Worm (Caenorhabditis elegans) whole organism, L3 larva: ENCODE results near the gene C50E10.1.

Experiments used
- R02D3.7 ChIP-seq: fragments of 150-350 bp; optimal IDR thresholded peaks from 2 replicates; lab custom pipeline; 2014; ENCODE audit warnings: missing biosample characterization, missing genetic modification characterization
- ZK546.5 ChIP-seq: sonication (generic microtip); optimal IDR thresholded peaks from 2 replicates; lab custom pipeline; 2017; ENCODE audit warnings: missing biosample characterization, missing genetic modification characterization
- aly-2 ChIP-seq: fragments of 150-350 bp; optimal IDR thresholded peaks from 2 replicates; lab custom pipeline; 2014; ENCODE audit warnings: missing biosample characterization, missing genetic modification characterization
- ama-1 ChIP-seq: fragments of 150-350 bp; optimal IDR thresholded peaks from 2 replicates; lab custom pipeline; 2018
- ceh-16 ChIP-seq: sonication (generic microtip); optimal IDR thresholded peaks from 2 replicates; lab custom pipeline; 2017; ENCODE audit warnings: missing biosample characterization, missing genetic modification characterization
- ceh-28 ChIP-seq: fragments of 150-350 bp; optimal IDR thresholded peaks from 2 replicates; lab custom pipeline; 2014; ENCODE audit warnings: missing biosample characterization, missing genetic modification reagents, missing genetic modification characterization
- ceh-82 ChIP-seq: fragments of 150-350 bp; optimal IDR thresholded peaks from 2 replicates; lab custom pipeline; 2014; ENCODE audit warnings: missing biosample characterization, missing genetic modification characterization
- ceh-9 ChIP-seq: sonication (generic microtip); optimal IDR thresholded peaks from 2 replicates; lab custom pipeline; 2018; ENCODE audit warnings: missing biosample characterization, missing genetic modification characterization
- egl-27 ChIP-seq: sonication (generic microtip); optimal IDR thresholded peaks from 4 replicates; lab custom pipeline; 2017; ENCODE audit warnings: missing biosample characterization, missing genetic modification reagents, missing genetic modification characterization
- egl-5 ChIP-seq: fragments of 150-350 bp; optimal IDR thresholded peaks from 2 replicates; lab custom pipeline; 2017; ENCODE audit warnings: missing biosample characterization, missing genetic modification reagents, missing genetic modification characterization, inconsistent platforms
- elt-1 ChIP-seq: fragments of 150-350 bp; optimal IDR thresholded peaks from 2 replicates; lab custom pipeline; 2014; ENCODE audit warnings: missing biosample characterization, missing genetic modification characterization
- elt-2 ChIP-seq: sonication (generic microtip); optimal IDR thresholded peaks from 2 replicates; lab custom pipeline; 2016; ENCODE audit warnings: missing genetic modification reagents, mild to moderate bottlenecking, missing genetic modification characterization, missing compliant biosample characterization
- eor-1 ChIP-seq, 2 experiments: fragments of 150-350 bp; optimal IDR thresholded peaks; 2 replicates each; lab custom pipeline; 2014 to 2018; ENCODE audit warnings: missing biosample characterization in 2 of 2, missing genetic modification characterization in 2 of 2
- hmg-11 ChIP-seq: sonication (generic microtip); optimal IDR thresholded peaks from 2 replicates; lab custom pipeline; 2016; ENCODE audit warnings: missing genetic modification characterization, missing compliant biosample characterization
- jun-1 ChIP-seq: fragments of 150-350 bp; optimal IDR thresholded peaks from 2 replicates; lab custom pipeline; 2014; ENCODE audit warnings: missing biosample characterization, missing genetic modification reagents, missing genetic modification characterization
- lin-15B ChIP-seq: fragments of 150-350 bp; optimal IDR thresholded peaks from 2 replicates; lab custom pipeline; 2014; ENCODE audit warnings: missing biosample characterization, missing genetic modification characterization
- lsy-12 ChIP-seq: sonication (generic microtip); optimal IDR thresholded peaks from 2 replicates; lab custom pipeline; 2016; ENCODE audit warnings: mild to moderate bottlenecking, missing genetic modification characterization, missing compliant biosample characterization
- mdl-1 ChIP-seq: fragments of 150-350 bp; optimal IDR thresholded peaks from 2 replicates; lab custom pipeline; 2014; ENCODE audit warnings: missing biosample characterization, missing genetic modification characterization
- nfya-1 ChIP-seq: sonication (generic microtip); optimal IDR thresholded peaks from 2 replicates; lab custom pipeline; 2017; ENCODE audit warnings: missing genetic modification characterization, mild to moderate bottlenecking, missing compliant biosample characterization, antibody characterized with exemption, moderate library complexity; ENCODE audit not compliant: insufficient read depth
- nhr-11 ChIP-seq: fragments of 150-350 bp; optimal IDR thresholded peaks from 2 replicates; lab custom pipeline; 2014; ENCODE audit warnings: missing biosample characterization, missing genetic modification characterization
- nhr-12 ChIP-seq: fragments of 150-350 bp; optimal IDR thresholded peaks from 2 replicates; lab custom pipeline; 2014; ENCODE audit warnings: missing biosample characterization, missing genetic modification characterization
- nhr-25 ChIP-seq: sonication (generic microtip); optimal IDR thresholded peaks from 2 replicates; lab custom pipeline; 2017; ENCODE audit warnings: missing biosample characterization, missing genetic modification characterization
- nhr-28 ChIP-seq: fragments of 150-350 bp; optimal IDR thresholded peaks from 2 replicates; lab custom pipeline; 2014; ENCODE audit warnings: missing biosample characterization, missing genetic modification characterization
- nhr-43 ChIP-seq: sonication (generic microtip); optimal IDR thresholded peaks from 2 replicates; lab custom pipeline; 2016; ENCODE audit warnings: mild to moderate bottlenecking, missing genetic modification characterization, missing compliant biosample characterization; ENCODE audit not compliant: poor library complexity, severe bottlenecking
- nhr-67 ChIP-seq: fragments of 150-350 bp; optimal IDR thresholded peaks from 2 replicates; lab custom pipeline; 2014; ENCODE audit warnings: missing biosample characterization, missing genetic modification characterization
- pha-4 ChIP-seq: fragments of 150-350 bp; optimal IDR thresholded peaks from 2 replicates; lab custom pipeline; 2014; ENCODE audit warnings: missing biosample characterization, missing genetic modification reagents, missing genetic modification characterization
- pqm-1 ChIP-seq: fragments of 150-350 bp; optimal IDR thresholded peaks from 2 replicates; lab custom pipeline; 2017; ENCODE audit warnings: missing biosample characterization, missing genetic modification characterization, inconsistent platforms
- sea-2 ChIP-seq: fragments of 150-350 bp; sonication (generic microtip); optimal IDR thresholded peaks from 4 replicates; lab custom pipeline; 2014; ENCODE audit warnings: missing biosample characterization, missing genetic modification reagents, missing genetic modification characterization
- skn-1 ChIP-seq: fragments of 150-350 bp; optimal IDR thresholded peaks from 2 replicates; lab custom pipeline; 2014; ENCODE audit warnings: missing biosample characterization, missing genetic modification characterization
- tbx-2 ChIP-seq: sonication (generic microtip); optimal IDR thresholded peaks from 2 replicates; lab custom pipeline; 2016; ENCODE audit warnings: mild to moderate bottlenecking, missing genetic modification characterization, missing compliant biosample characterization
- unc-39 ChIP-seq: sonication (generic microtip); optimal IDR thresholded peaks from 4 replicates; lab custom pipeline; 2017; ENCODE audit warnings: missing biosample characterization, missing genetic modification characterization
- unc-62 ChIP-seq: fragments of 150-350 bp; sonication (generic microtip); optimal IDR thresholded peaks from 4 replicates; lab custom pipeline; 2014; ENCODE audit warnings: missing biosample characterization, missing genetic modification reagents, missing genetic modification characterization
- ztf-11 ChIP-seq: fragments of 150-350 bp; optimal IDR thresholded peaks from 2 replicates; lab custom pipeline; 2014; ENCODE audit warnings: missing biosample characterization, missing genetic modification characterization

The C50E10.1 gene

DNA sequence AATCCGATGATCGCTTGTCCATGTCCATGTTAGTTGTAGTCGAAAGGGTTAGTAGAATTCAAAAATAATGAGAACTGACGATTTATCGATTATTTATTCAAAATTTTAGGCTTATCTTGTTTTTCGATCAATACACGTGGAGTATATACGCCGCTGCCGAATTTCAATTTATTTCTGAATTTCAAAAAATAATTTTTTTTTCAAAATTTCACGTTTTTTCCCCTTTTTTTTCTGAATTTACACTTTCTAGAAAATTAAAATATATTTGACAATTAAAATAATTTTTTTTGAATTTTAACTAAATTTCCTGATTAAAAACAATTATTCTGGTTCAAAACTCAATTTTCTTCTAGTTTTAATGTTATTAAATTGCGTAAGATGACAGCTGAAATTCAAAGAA lies at the start of gene C50E10.1:
TSS of gene C50E10.1 (minus strand) at position 101 of the 400 bp plus-strand sequence.
- TF ChIP-seq ama-1 (lab: Kevin White, UChicago), result no peak
- TF ChIP-seq unc-62, result no peak
- TF ChIP-seq jun-1 (tag; lab: Kevin White, UChicago), result no peak
- no peak for TF ChIP-seq nhr-43 (tag; lab: Kevin White, UChicago)
- TF ChIP-seq unc-39, result no peak
- no peak for TF ChIP-seq nhr-67
- no peak for TF ChIP-seq R02D3.7
- no peak for TF ChIP-seq pha-4
- TF ChIP-seq ceh-82 (tag; lab: Kevin White, UChicago), result no peak
- no peak for TF ChIP-seq elt-2 (tag; lab: Kevin White, UChicago)
- no peak for TF ChIP-seq ceh-9 (tag; lab: Kevin White, UChicago)
- TF ChIP-seq pqm-1 (tag; lab: Kevin White, UChicago), result no peak
- no peak for TF ChIP-seq eor-1 (tag; optimal IDR thresholded peaks at IDR 0.05; lab: Kevin White, UChicago)

DNA sequence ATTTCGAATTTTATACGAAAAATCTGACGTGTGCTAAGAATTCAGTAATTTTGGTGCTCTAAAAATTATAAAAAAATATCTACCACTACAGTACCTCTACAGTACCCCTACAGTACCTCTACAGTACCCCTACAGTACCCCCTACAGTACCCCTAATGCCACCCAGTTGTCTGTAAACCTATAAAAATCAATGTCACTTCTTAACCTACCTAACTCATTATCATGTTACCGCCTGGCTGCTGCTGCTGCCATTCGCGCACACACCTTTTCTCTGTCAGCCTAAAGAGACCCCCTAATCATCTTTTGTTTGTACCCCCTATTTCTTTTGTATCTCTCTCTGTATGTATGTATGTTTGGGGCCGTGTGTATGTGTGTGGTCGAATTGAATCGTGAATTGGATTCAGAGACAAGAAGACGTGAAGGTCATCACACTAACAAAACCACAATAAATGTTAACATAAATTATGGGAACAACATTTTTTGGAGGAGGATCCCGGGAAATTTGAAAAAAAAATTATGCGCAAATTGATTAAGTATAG lies 48.6 kb upstream of the C50E10.1 start:
- TF ChIP-seq ZK546.5 (tag; lab: Kevin White, UChicago) (no peak), nhr-25 (tag; lab: Kevin White, UChicago) (peak; percentile 23), pha-4 (peak; percentile 2), sea-2 (GFP tag; lab: Kevin White, UChicago) (no peak), elt-2 (tag; lab: Kevin White, UChicago) (no peak), nfya-1 (tag; lab: Kevin White, UChicago) (peak; percentile 20), aly-2 (tag; lab: Kevin White, UChicago) (no peak), egl-5 (tag; lab: Kevin White, UChicago) (no peak), ceh-82 (tag; lab: Kevin White, UChicago) (no peak)

DNA sequence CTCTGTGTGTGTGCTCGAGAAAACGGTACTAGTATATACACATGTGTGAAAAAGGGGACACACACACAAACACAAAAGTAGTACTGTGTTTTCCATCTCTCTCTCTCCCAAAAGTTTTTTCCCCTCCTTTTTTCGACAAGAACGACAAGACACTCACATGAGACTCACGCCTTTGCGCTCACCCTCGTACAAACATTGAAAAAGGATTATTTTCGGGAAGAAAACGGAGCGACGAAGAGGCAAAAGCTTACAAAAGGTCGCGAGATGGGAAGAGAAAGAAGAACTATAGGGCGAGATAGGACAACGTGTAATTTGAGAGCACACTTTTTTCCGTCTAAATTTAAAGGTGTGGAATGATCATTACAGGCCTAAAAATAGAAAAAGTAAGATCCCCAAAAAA lies 47.6 kb upstream of the C50E10.1 start:
- peak; percentile 26 for TF ChIP-seq elt-2 (tag; lab: Kevin White, UChicago)
- peak; percentile 81 for TF ChIP-seq pha-4
- TF ChIP-seq ztf-11 (tag; lab: Kevin White, UChicago), result no peak

DNA sequence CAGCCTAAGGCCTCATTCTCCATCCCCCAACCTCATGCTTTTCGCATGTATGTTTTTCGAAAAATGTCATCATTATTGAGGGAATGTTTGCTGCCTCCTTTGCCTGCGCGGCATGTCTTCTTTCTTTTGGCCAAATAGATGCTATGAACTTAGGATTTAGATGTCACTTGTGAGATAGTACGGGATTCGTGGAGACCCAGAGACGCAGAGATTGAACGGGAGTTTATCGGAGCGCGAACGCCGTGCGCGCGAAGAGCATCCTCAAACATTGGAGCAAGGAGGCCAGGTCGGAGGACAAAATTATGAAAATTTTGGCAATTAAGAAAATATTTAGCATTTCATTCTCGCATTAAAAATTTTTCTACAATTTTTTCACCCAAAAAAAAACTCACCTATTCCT lies 46.7 kb upstream of the C50E10.1 start:
- TF ChIP-seq nhr-12, result no peak
- TF ChIP-seq pha-4, result peak; percentile 66

DNA sequence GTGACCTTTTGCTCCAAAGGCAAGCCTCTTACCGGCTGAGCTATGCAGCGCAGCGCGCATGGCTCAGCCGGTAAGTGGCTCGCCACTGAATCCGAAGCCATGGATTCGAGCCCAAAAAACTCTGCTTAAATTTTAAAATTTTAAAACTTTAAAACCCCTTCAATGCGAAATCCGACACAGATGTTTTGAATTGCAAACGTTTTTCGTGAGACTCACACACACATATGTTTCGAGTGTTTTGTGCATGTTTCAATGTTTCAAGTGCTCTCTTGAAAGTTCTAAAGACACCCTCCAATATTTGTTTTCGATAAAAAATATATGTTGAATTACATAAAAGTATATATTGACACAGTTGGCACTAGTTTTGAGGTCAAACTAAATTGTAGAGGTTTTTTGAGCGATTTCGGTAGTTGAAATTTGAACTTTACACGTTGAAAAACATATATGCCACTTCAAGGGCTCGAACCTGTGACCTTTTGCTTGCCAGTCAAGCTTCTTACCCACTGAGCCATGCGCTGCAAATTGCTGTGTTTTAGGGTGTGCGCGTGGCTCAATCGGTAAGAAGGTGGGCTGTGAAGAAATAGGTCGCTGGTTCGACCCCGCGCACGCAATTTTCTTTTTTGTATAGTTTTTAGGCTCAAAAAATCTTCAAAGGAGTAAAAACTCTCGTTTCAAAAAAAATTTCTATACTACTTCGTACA lies 44.2 kb upstream of the C50E10.1 start:
- TF ChIP-seq sea-2 (GFP tag; lab: Kevin White, UChicago), result no peak
- peak; percentile 45 for TF ChIP-seq pha-4
- TF ChIP-seq nhr-12, result no peak
- no peak for TF ChIP-seq egl-27 (tag; lab: Kevin White, UChicago)
- TF ChIP-seq nhr-28 (tag; lab: Kevin White, UChicago), result no peak
- no peak for TF ChIP-seq ztf-11 (tag; lab: Kevin White, UChicago)
- no peak for TF ChIP-seq unc-39

DNA sequence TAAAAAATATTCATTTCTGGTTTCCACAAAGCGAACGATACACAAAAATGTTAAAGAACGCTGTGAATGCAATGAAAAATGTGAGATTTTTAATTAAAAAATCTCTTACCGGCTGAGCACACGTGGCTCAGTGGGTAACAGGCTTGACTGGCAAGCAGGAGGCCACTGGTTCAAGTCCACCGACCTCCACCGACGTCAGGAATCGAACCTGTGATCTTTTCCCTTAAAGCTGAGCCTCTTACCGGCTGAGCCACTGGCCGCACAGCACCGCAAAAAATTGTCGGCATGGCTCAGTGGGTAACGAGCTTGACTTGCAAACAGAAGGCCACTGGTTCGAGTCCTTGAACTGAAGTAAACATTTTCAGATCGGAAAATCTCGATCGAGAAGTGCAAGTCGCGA lies 42.5 kb upstream of the C50E10.1 start, which contains the start of gene C44C11.6:
TSS of gene C44C11.6 (plus strand) at position 23 of the 400 bp plus-strand sequence.
- no peak for TF ChIP-seq ama-1 (lab: Kevin White, UChicago)
- peak; percentile 30 for TF ChIP-seq elt-2 (tag; lab: Kevin White, UChicago)
- no peak for TF ChIP-seq tbx-2 (tag; lab: Kevin White, UChicago)

DNA sequence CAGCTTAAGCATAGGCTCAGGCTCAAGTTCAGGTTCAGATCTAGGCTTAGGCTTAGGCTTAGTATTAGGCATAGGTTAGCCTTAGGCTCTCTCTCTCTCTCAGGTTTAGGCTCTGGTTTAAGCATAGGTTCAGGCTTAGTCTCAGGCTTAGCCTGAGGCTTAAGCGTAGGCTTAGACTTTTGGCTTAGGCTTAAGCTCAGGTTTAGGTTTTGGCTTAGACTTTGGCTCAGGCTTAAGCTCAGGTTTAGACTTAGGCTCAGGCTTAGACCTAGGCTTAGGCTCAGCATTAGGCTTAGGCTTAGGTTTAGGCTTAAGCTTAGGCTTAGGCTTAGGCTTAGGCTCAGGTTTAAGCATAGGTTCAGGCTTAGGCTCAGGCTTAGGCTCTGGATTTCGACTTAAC lies 41.5 kb upstream of the C50E10.1 start:
- no peak for TF ChIP-seq mdl-1 (tag; lab: Kevin White, UChicago)
- TF ChIP-seq ceh-16 (tag; lab: Kevin White, UChicago), result no peak
- TF ChIP-seq elt-1 (tag; lab: Kevin White, UChicago), result no peak
- no peak for TF ChIP-seq lsy-12 (tag; lab: Kevin White, UChicago)
- no peak for TF ChIP-seq egl-27 (tag; lab: Kevin White, UChicago)
- no peak for TF ChIP-seq lin-15B (tag; lab: Kevin White, UChicago)
- no peak for TF ChIP-seq nhr-11
- no peak for TF ChIP-seq ceh-28 (tag; lab: Kevin White, UChicago)
- TF ChIP-seq hmg-11 (tag; lab: Kevin White, UChicago), result no peak
- no peak for TF ChIP-seq skn-1
- TF ChIP-seq unc-39, result no peak
- TF ChIP-seq nhr-67, result no peak
